Fruit fly (Drosophila melanogaster) whole organism, embryonic: ENCODE measurements around the gene Hsp83.

Source experiments
- Awh ChIP-seq: fragments of 200-800 bp; sonication (Bioruptor generic); IDR thresholded peaks from 2 replicates; pipeline ENCODE4, ENCODE4 v1.3.6; 2022; ENCODE audit warnings: missing biosample characterization, missing genetic modification characterization
- CG10274 ChIP-seq: fragments of 200-800 bp; sonication (Bioruptor generic); optimal IDR thresholded peaks from 3 replicates; lab custom pipeline; 2017; ENCODE audit warnings: missing biosample characterization, mild to moderate bottlenecking, missing genetic modification characterization
- CG10321 ChIP-seq: fragments of 200-800 bp; sonication (Bioruptor generic); IDR thresholded peaks from 2 replicates; pipeline ENCODE4 v1.3.6; 2022; ENCODE audit warnings: missing biosample characterization, missing genetic modification characterization
- CG11085 ChIP-seq: fragments of 200-800 bp; sonication (Bioruptor generic); IDR thresholded peaks from 2 replicates; pipeline ENCODE4 v1.3.6; 2022; ENCODE audit warnings: missing biosample characterization, missing genetic modification characterization
- CG15479 ChIP-seq: fragments of 200-800 bp; sonication (Bioruptor generic); optimal IDR thresholded peaks from 3 replicates; lab custom pipeline; 2019; ENCODE audit warnings: missing biosample characterization, mild to moderate bottlenecking, missing genetic modification characterization, moderate library complexity
- CG1603 ChIP-seq: fragments of 200-800 bp; sonication (Bioruptor generic); optimal IDR thresholded peaks from 2 replicates; lab custom pipeline; 2019; ENCODE audit warnings: missing biosample characterization, mild to moderate bottlenecking, missing genetic modification characterization, moderate library complexity
- CG16815 ChIP-seq: fragments of 200-800 bp; sonication (Bioruptor generic); optimal IDR thresholded peaks from 3 replicates; lab custom pipeline; 2017; ENCODE audit warnings: missing biosample characterization, mild to moderate bottlenecking, missing genetic modification characterization
- CG16863 ChIP-seq: fragments of 200-800 bp; sonication (Bioruptor generic); optimal IDR thresholded peaks from 3 replicates; lab custom pipeline; 2016; ENCODE audit warnings: missing biosample characterization, missing genetic modification characterization
- CG17829 ChIP-seq: fragments of 200-800 bp; optimal IDR thresholded peaks from 2 replicates; lab custom pipeline; 2019; ENCODE audit warnings: missing biosample characterization, mild to moderate bottlenecking, missing genetic modification characterization, moderate library complexity
- CG18599 ChIP-seq: fragments of 200-800 bp; sonication (Bioruptor generic); optimal IDR thresholded peaks from 3 replicates; lab custom pipeline; 2017; ENCODE audit warnings: missing biosample characterization, missing genetic modification characterization, mild to moderate bottlenecking, moderate library complexity, missing genetic modification reagents
- CG2712 ChIP-seq: fragments of 200-800 bp; optimal IDR thresholded peaks from 3 replicates; lab custom pipeline; 2019; ENCODE audit warnings: missing biosample characterization, mild to moderate bottlenecking, missing genetic modification characterization, moderate library complexity
- CG34422 ChIP-seq: fragments of 200-800 bp; sonication (Bioruptor generic); IDR thresholded peaks from 3 replicates; pipeline ENCODE4 v1.3.6; 2022; ENCODE audit warnings: missing biosample characterization, missing genetic modification characterization
- CG5245 ChIP-seq: fragments of 200-800 bp; sonication (Bioruptor generic); optimal IDR thresholded peaks from 3 replicates; lab custom pipeline; 2016; ENCODE audit warnings: missing biosample characterization, missing genetic modification characterization
- CG5953 ChIP-seq: fragments of 200-800 bp; sonication (Bioruptor generic); IDR thresholded peaks from 2 replicates; pipeline ENCODE4 v1.3.6; 2022; ENCODE audit warnings: missing biosample characterization, missing genetic modification characterization
- CG6272 ChIP-seq: fragments of 200-800 bp; sonication (Bioruptor generic); IDR thresholded peaks from 2 replicates; pipeline ENCODE4 v1.3.6; 2022; ENCODE audit warnings: missing biosample characterization, missing genetic modification characterization
- CG6654 ChIP-seq: fragments of 200-800 bp; sonication (Bioruptor generic); optimal IDR thresholded peaks from 2 replicates; lab custom pipeline; 2017; ENCODE audit warnings: missing biosample characterization, mild to moderate bottlenecking, missing genetic modification characterization
- CG6813 ChIP-seq: fragments of 200-800 bp; sonication (Bioruptor generic); optimal IDR thresholded peaks from 2 replicates; lab custom pipeline; 2017; ENCODE audit warnings: missing biosample characterization, missing genetic modification characterization, mild to moderate bottlenecking, moderate library complexity, missing genetic modification reagents
- CG9215 ChIP-seq: fragments of 200-800 bp; sonication (Bioruptor generic); IDR thresholded peaks from 2 replicates; pipeline ENCODE4 v1.3.6; 2022; ENCODE audit warnings: missing biosample characterization, missing genetic modification characterization
- CG9932 ChIP-seq: fragments of 200-800 bp; sonication (Bioruptor generic); IDR thresholded peaks from 2 replicates; pipeline ENCODE4 v1.3.6; 2022; ENCODE audit warnings: missing biosample characterization, missing genetic modification characterization
- CHES-1-like ChIP-seq: fragments of 200-800 bp; sonication (Bioruptor generic); optimal IDR thresholded peaks from 2 replicates; lab custom pipeline; 2016; ENCODE audit warnings: missing biosample characterization, missing genetic modification characterization
- Chrac-16 ChIP-seq: fragments of 200-800 bp; sonication (Bioruptor generic); optimal IDR thresholded peaks from 3 replicates; lab custom pipeline; 2016; ENCODE audit warnings: missing biosample characterization, missing genetic modification characterization
- CoRest ChIP-seq: fragments of 200-800 bp; sonication (Bioruptor generic); optimal IDR thresholded peaks from 3 replicates; lab custom pipeline; 2018; ENCODE audit warnings: missing biosample characterization, mild to moderate bottlenecking, missing genetic modification characterization, moderate library complexity
- Dad ChIP-seq: fragments of 200-800 bp; sonication (Bioruptor generic); optimal IDR thresholded peaks from 3 replicates; lab custom pipeline; 2016; ENCODE audit warnings: missing biosample characterization, missing genetic modification characterization
- Dfd ChIP-seq, 2 experiments: fragments of >200 bp; optimal IDR thresholded peaks; 2 replicates each; lab custom pipeline; 2017; ENCODE audit warnings: missing biosample characterization in 2 of 2, missing genetic modification characterization in 2 of 2
- Gug ChIP-seq: fragments of 200-800 bp; sonication (Bioruptor generic); IDR thresholded peaks from 4 replicates; pipeline ENCODE4 v1.3.6; 2022; ENCODE audit warnings: missing biosample characterization, missing genetic modification characterization
- Hmr ChIP-seq: fragments of 200-800 bp; sonication (Bioruptor generic); optimal IDR thresholded peaks from 3 replicates; lab custom pipeline; 2017; ENCODE audit warnings: mild to moderate bottlenecking, missing biosample characterization, missing genetic modification reagents, missing genetic modification characterization
- Optix ChIP-seq: fragments of 200-800 bp; sonication (Bioruptor generic); IDR thresholded peaks from 3 replicates; pipeline ENCODE4 v1.3.6; 2022; ENCODE audit warnings: missing biosample characterization, missing genetic modification characterization
- PHDP ChIP-seq: fragments of 200-800 bp; sonication (Bioruptor generic); optimal IDR thresholded peaks from 3 replicates; lab custom pipeline; 2018; ENCODE audit warnings: missing biosample characterization, mild to moderate bottlenecking, missing genetic modification characterization, moderate library complexity
- abd-A ChIP-seq: fragments of 200-800 bp; sonication (Bioruptor generic); optimal IDR thresholded peaks from 3 replicates; lab custom pipeline; 2019; ENCODE audit warnings: missing biosample characterization, mild to moderate bottlenecking, missing genetic modification characterization, moderate library complexity
- bcd ChIP-seq: fragments of 200-800 bp; sonication (Bioruptor generic); optimal IDR thresholded peaks from 2 replicates; lab custom pipeline; 2017; ENCODE audit warnings: missing biosample characterization, mild to moderate bottlenecking, missing genetic modification characterization
- cad ChIP-seq: fragments of >200 bp; optimal IDR thresholded peaks from 2 replicates; lab custom pipeline; 2017; ENCODE audit warnings: missing biosample characterization, missing genetic modification characterization
- chn ChIP-seq: fragments of 200-800 bp; sonication (Bioruptor generic); optimal IDR thresholded peaks from 2 replicates; lab custom pipeline; 2016; ENCODE audit warnings: missing biosample characterization, missing genetic modification characterization
- ci ChIP-seq: fragments of 200-800 bp; sonication (Bioruptor generic); IDR thresholded peaks from 3 replicates; pipeline ENCODE4 v1.3.6; 2022; ENCODE audit warnings: missing biosample characterization, missing genetic modification characterization
- cwo ChIP-seq: fragments of 200-800 bp; sonication (Bioruptor generic); optimal IDR thresholded peaks from 3 replicates; lab custom pipeline; 2017; ENCODE audit warnings: missing biosample characterization, missing genetic modification characterization, mild to moderate bottlenecking, moderate library complexity, missing genetic modification reagents
- dm ChIP-seq: fragments of 200-800 bp; sonication (Bioruptor generic); optimal IDR thresholded peaks from 3 replicates; lab custom pipeline; 2016; ENCODE audit warnings: missing biosample characterization, missing genetic modification characterization
- hbn ChIP-seq: fragments of 200-800 bp; sonication (Bioruptor generic); IDR thresholded peaks from 2 replicates; pipeline ENCODE4 v1.3.6; 2022; ENCODE audit warnings: missing biosample characterization, missing genetic modification characterization; ENCODE audit not compliant: partially characterized antibody
- inv ChIP-seq: fragments of 200-800 bp; sonication (Bioruptor generic); IDR thresholded peaks from 2 replicates; pipeline ENCODE4 v1.3.6; 2022; ENCODE audit warnings: missing biosample characterization, missing genetic modification characterization; ENCODE audit not compliant: partially characterized antibody
- lab ChIP-seq: fragments of 200-800 bp; sonication (Bioruptor generic); optimal IDR thresholded peaks from 3 replicates; lab custom pipeline; 2017; ENCODE audit warnings: missing biosample characterization, missing genetic modification characterization, mild to moderate bottlenecking, moderate library complexity, missing genetic modification reagents
- lmd ChIP-seq: fragments of 200-800 bp; sonication (Bioruptor generic); IDR thresholded peaks from 2 replicates; pipeline ENCODE4 v1.3.6; 2022; ENCODE audit warnings: missing biosample characterization, missing genetic modification characterization
- oc ChIP-seq: fragments of 200-800 bp; sonication (Bioruptor generic); optimal IDR thresholded peaks from 2 replicates; lab custom pipeline; 2018; ENCODE audit warnings: missing biosample characterization, mild to moderate bottlenecking, missing genetic modification characterization, moderate library complexity
- pzg ChIP-seq: fragments of 200-800 bp; sonication (Bioruptor generic); optimal IDR thresholded peaks from 3 replicates; lab custom pipeline; 2018; ENCODE audit warnings: missing biosample characterization, mild to moderate bottlenecking, missing genetic modification characterization, moderate library complexity
- repo ChIP-seq: fragments of 200-800 bp; sonication (Bioruptor generic); optimal IDR thresholded peaks from 2 replicates; lab custom pipeline; 2016; ENCODE audit warnings: missing biosample characterization, missing genetic modification characterization
- schlank ChIP-seq: fragments of 200-800 bp; sonication (Bioruptor generic); optimal IDR thresholded peaks from 2 replicates; lab custom pipeline; 2018; ENCODE audit warnings: missing biosample characterization, mild to moderate bottlenecking, missing genetic modification characterization
- shn ChIP-seq: fragments of 200-800 bp; sonication (Bioruptor generic); optimal IDR thresholded peaks from 3 replicates; lab custom pipeline; 2016; ENCODE audit warnings: missing biosample characterization, missing genetic modification characterization
- slbo ChIP-seq: fragments of 200-800 bp; sonication (Bioruptor generic); IDR thresholded peaks from 2 replicates; pipeline ENCODE4 v1.3.6; 2022; ENCODE audit warnings: missing biosample characterization, missing genetic modification characterization
- tx ChIP-seq: fragments of 200-800 bp; sonication (Bioruptor generic); optimal IDR thresholded peaks from 2 replicates; lab custom pipeline; 2016; ENCODE audit warnings: missing biosample characterization, missing genetic modification characterization
- unpg ChIP-seq: fragments of 200-800 bp; sonication (Bioruptor generic); optimal IDR thresholded peaks from 3 replicates; lab custom pipeline; 2018; ENCODE audit warnings: missing biosample characterization, mild to moderate bottlenecking, missing genetic modification characterization, moderate library complexity
- usp ChIP-seq: fragments of >200 bp; optimal IDR thresholded peaks from 2 replicates; lab custom pipeline; 2017; ENCODE audit warnings: missing biosample characterization, missing genetic modification characterization
- vfl ChIP-seq: fragments of 200-800 bp; sonication (Bioruptor generic); optimal IDR thresholded peaks from 2 replicates; lab custom pipeline; 2016; ENCODE audit warnings: missing biosample characterization, missing genetic modification characterization
- zf30C ChIP-seq: fragments of 200-800 bp; sonication (Bioruptor generic); optimal IDR thresholded peaks from 3 replicates; lab custom pipeline; 2018; ENCODE audit warnings: missing biosample characterization, mild to moderate bottlenecking, missing genetic modification characterization
- zfh2 ChIP-seq: fragments of 200-800 bp; sonication (Bioruptor generic); optimal IDR thresholded peaks from 2 replicates; lab custom pipeline; 2016; ENCODE audit warnings: missing biosample characterization, missing genetic modification characterization

Gene Hsp83

DNA sequence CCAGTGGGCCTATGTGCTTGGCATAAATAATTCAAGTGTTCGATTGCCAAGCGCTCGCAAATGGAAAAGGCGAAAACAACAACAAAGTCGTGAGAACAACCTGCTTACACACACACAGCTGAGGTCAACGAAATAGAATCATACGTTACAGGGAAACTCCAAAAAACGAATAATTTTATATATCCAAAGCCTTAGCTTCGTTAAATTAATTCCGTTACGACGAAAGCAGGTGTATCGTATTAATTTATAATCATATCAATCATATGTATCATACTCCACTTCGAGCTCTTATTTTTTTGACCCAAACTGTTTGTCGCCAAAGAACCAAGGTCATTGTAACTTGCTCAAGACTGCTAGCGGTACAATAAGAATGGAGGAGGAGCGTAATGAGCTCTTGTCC, 13.3 kb upstream of the Hsp83 start (continued):
- no peak for TF ChIP-seq hbn (GFP tag; lab: Robert Waterston, UW)
- TF ChIP-seq cwo (GFP tag; lab: Kevin White, UChicago) = peak; percentile 85
- TF ChIP-seq Gug (GFP tag; lab: Robert Waterston, UW) = peak; percentile 87
- TF ChIP-seq shn (GFP tag; lab: Kevin White, UChicago) = peak; percentile 43
- peak; percentile 81 for TF ChIP-seq CG9215
- TF ChIP-seq usp = no peak
- TF ChIP-seq bcd = peak; percentile 88
- TF ChIP-seq CHES-1-like (GFP tag; lab: Kevin White, UChicago) = peak; percentile 56
- peak; percentile 89 for TF ChIP-seq CG17829
- TF ChIP-seq lmd = peak; percentile 90
- peak; percentile 89 for TF ChIP-seq ci (GFP tag; lab: Robert Waterston, UW)
- TF ChIP-seq lab (GFP tag; lab: Kevin White, UChicago) = peak; percentile 94
- TF ChIP-seq zf30C = no peak
- TF ChIP-seq CG5245 = peak; percentile 84
- peak; percentile 79 for TF ChIP-seq CG11085
- TF ChIP-seq CG6272 = peak; percentile 75
- TF ChIP-seq zfh2 (GFP tag; lab: Kevin White, UChicago) = peak; percentile 74
- no peak for TF ChIP-seq Dfd (GFP tag; optimal IDR thresholded peaks at IDR 0.05; lab: Kevin White, UChicago)
- TF ChIP-seq tx = peak; percentile 35
- peak; percentile 60 for TF ChIP-seq CG10274 (GFP tag; lab: Kevin White, UChicago)
- TF ChIP-seq inv (GFP tag; lab: Robert Waterston, UW) = no peak
- no peak for TF ChIP-seq CG10321 (GFP tag; lab: Robert Waterston, UW)
- no peak for TF ChIP-seq abd-A
- TF ChIP-seq CG34422 = peak; percentile 89
- TF ChIP-seq CG6813 (GFP tag; lab: Kevin White, UChicago) = peak; percentile 79
- TF ChIP-seq repo (GFP tag; lab: Kevin White, UChicago) = peak; percentile 80
- peak; percentile 85 for TF ChIP-seq slbo (GFP tag; lab: Robert Waterston, UW)
- TF ChIP-seq CoRest (tag; lab: Kevin White, UChicago) = no peak
- peak; percentile 89 for TF ChIP-seq Hmr (GFP tag; lab: Kevin White, UChicago)
- TF ChIP-seq Awh (GFP tag; lab: Robert Waterston, UW) = peak; percentile 86
- TF ChIP-seq Dad (GFP tag; lab: Kevin White, UChicago) = peak; percentile 78
- no peak for TF ChIP-seq CG15479 (GFP tag; lab: Kevin White, UChicago)
- TF ChIP-seq cad = no peak
- TF ChIP-seq Chrac-16 (GFP tag; lab: Kevin White, UChicago) = peak; percentile 81
- TF ChIP-seq CG5953 (GFP tag; lab: Robert Waterston, UW) = peak; percentile 29; the same call in 1 of the 2 replicates
- peak; percentile 1 for TF ChIP-seq pzg (GFP tag; lab: Kevin White, UChicago)
- TF ChIP-seq oc (tag; lab: Kevin White, UChicago) = no peak
- peak; percentile 78 for TF ChIP-seq Optix (GFP tag; lab: Robert Waterston, UW)
- TF ChIP-seq CG2712 = peak; percentile 92
- TF ChIP-seq CG16863 = peak; percentile 79
- peak; percentile 68 for TF ChIP-seq schlank (tag; lab: Kevin White, UChicago)
- TF ChIP-seq vfl (GFP tag; lab: Kevin White, UChicago) = peak; percentile 80
- TF ChIP-seq CG6654 = peak; percentile 64
- peak; percentile 94 for TF ChIP-seq unpg (GFP tag; lab: Kevin White, UChicago)
- peak; percentile 91 for TF ChIP-seq CG18599 (GFP tag; lab: Kevin White, UChicago)
- peak; percentile 57 for TF ChIP-seq CG16815 (GFP tag; lab: Kevin White, UChicago)
- peak; percentile 92 for TF ChIP-seq PHDP (tag; lab: Kevin White, UChicago)
- TF ChIP-seq dm = peak; percentile 59
- peak; percentile 70 for TF ChIP-seq CG9932 (GFP tag; lab: Robert Waterston, UW)
- TF ChIP-seq CG1603 (tag; lab: Kevin White, UChicago) = peak; percentile 90
- peak; percentile 79 for TF ChIP-seq chn (GFP tag; lab: Kevin White, UChicago)
